In genomic region chrIII:4284732-4285165, ce11 we compare ENCODE assay signal across 2 worm cellular contexts.
TF ChIP-seq lines count a peak whose summit lies in the region.

No protein-coding gene starts in this region.

TF ChIP-seq in whole organism, L1 larva, 84 proteins besides CTCF, POLR2A, EP300 and RAD21 (continued from another document):
- no peak for TF ChIP-seq vab-15 (tag; optimal IDR thresholded peaks at IDR 0.05; lab: Kevin White, UChicago)
- TF ChIP-seq nhr-237 (tag; optimal IDR thresholded peaks at IDR 0.05; lab: Kevin White, UChicago) = peak; percentile 59
- TF ChIP-seq nhr-77 (tag; optimal IDR thresholded peaks at IDR 0.05; lab: Kevin White, UChicago) = peak; percentile 77
- peak; percentile 30 for TF ChIP-seq fos-1 (tag; optimal IDR thresholded peaks at IDR 0.05; lab: Kevin White, UChicago)
- no peak for TF ChIP-seq pqm-1 (tag; optimal IDR thresholded peaks at IDR 0.05; lab: Kevin White, UChicago)
- TF ChIP-seq nhr-28 (tag; optimal IDR thresholded peaks at IDR 0.05; lab: Kevin White, UChicago) = no peak
- peak; percentile 54 for TF ChIP-seq snpc-4 (tag; optimal IDR thresholded peaks at IDR 0.05; lab: Kevin White, UChicago)
- TF ChIP-seq F16B12.6 (tag; optimal IDR thresholded peaks at IDR 0.05; lab: Kevin White, UChicago) = peak; percentile 41
- peak; percentile 86 for TF ChIP-seq mep-1 (tag; optimal IDR thresholded peaks at IDR 0.05; lab: Kevin White, UChicago)
- no peak for TF ChIP-seq hpl-2 (GFP tag; optimal IDR thresholded peaks at IDR 0.05; lab: Kevin White, UChicago)

TF ChIP-seq in whole organism, L4 larva, 104 proteins besides CTCF, POLR2A, EP300 and RAD21 (continued from another document):
- TF ChIP-seq duxl-1 (tag; optimal IDR thresholded peaks at IDR 0.05; lab: Kevin White, UChicago; ENCODE audit: poor library complexity) (peak; percentile 32), cey-2 (tag; optimal IDR thresholded peaks at IDR 0.05; lab: Kevin White, UChicago; ENCODE audit: borderline replicate concordance, insufficient read depth) (no peak), egl-27 (tag; optimal IDR thresholded peaks at IDR 0.05; lab: Kevin White, UChicago) (no peak), lin-15B (tag; optimal IDR thresholded peaks at IDR 0.05; lab: Kevin White, UChicago) (no peak), vab-7 (GFP tag; IDR thresholded peaks at IDR 0.05; lab: Robert Waterston, UW) (no peak), nhr-10 (tag; optimal IDR thresholded peaks at IDR 0.05; lab: Kevin White, UChicago) (no peak), tra-1 (GFP tag; IDR thresholded peaks at IDR 0.05; lab: Robert Waterston, UW) (peak; percentile 65; the same call in 1 of the 2 replicates), ces-1 (GFP tag; optimal IDR thresholded peaks at IDR 0.05; lab: Kevin White, UChicago) (no peak), dmd-9 (GFP tag; IDR thresholded peaks at IDR 0.05; lab: Robert Waterston, UW) (no peak), nhr-111 (GFP tag; optimal IDR thresholded peaks at IDR 0.05; lab: Kevin White, UChicago) (no peak), nhr-237 (tag; optimal IDR thresholded peaks at IDR 0.05; lab: Kevin White, UChicago) (no peak), hlh-30 (tag; optimal IDR thresholded peaks at IDR 0.05; lab: Kevin White, UChicago; ENCODE audit: insufficient read depth) (peak; percentile 96), spr-1 (tag; optimal IDR thresholded peaks at IDR 0.05; lab: Kevin White, UChicago) (peak; percentile 68), ceh-44 (GFP tag; IDR thresholded peaks at IDR 0.05; lab: Robert Waterston, UW) (no peak), dpl-1 (GFP tag; optimal IDR thresholded peaks at IDR 0.05; lab: Kevin White, UChicago) (peak; percentile 56), unc-130 (GFP tag; optimal IDR thresholded peaks at IDR 0.05; lab: Kevin White, UChicago) (no peak), ztf-7 (tag; optimal IDR thresholded peaks at IDR 0.05; lab: Kevin White, UChicago) (no peak)
